Fruit fly (Drosophila melanogaster) whole organism, embryonic: ENCODE measurements around the gene Osi12.

Experiments used
- BEAF-32 ChIP-seq: fragments of 200-800 bp; sonication (Bioruptor generic); optimal IDR thresholded peaks from 3 replicates; lab custom pipeline; 2017; ENCODE audit warnings: missing biosample characterization, missing genetic modification characterization, mild to moderate bottlenecking, moderate library complexity, missing genetic modification reagents
- CG10979 ChIP-seq: fragments of 200-800 bp; sonication (Bioruptor generic); optimal IDR thresholded peaks from 2 replicates; lab custom pipeline; 2018; ENCODE audit warnings: missing biosample characterization, mild to moderate bottlenecking, missing genetic modification characterization, moderate library complexity
- CG11504 ChIP-seq: fragments of 200-800 bp; sonication (Bioruptor generic); optimal IDR thresholded peaks from 3 replicates; lab custom pipeline; 2019; ENCODE audit warnings: missing biosample characterization, mild to moderate bottlenecking, missing genetic modification characterization, moderate library complexity
- CG11723 ChIP-seq: fragments of 200-800 bp; sonication (Bioruptor generic); optimal IDR thresholded peaks from 2 replicates; lab custom pipeline; 2017; ENCODE audit warnings: missing biosample characterization, mild to moderate bottlenecking, missing genetic modification characterization
- CG12942 ChIP-seq: fragments of 200-800 bp; sonication (Bioruptor generic); optimal IDR thresholded peaks from 3 replicates; lab custom pipeline; 2016; ENCODE audit warnings: missing biosample characterization, missing genetic modification characterization
- CG15696 ChIP-seq: fragments of 200-800 bp; sonication (Bioruptor generic); optimal IDR thresholded peaks from 2 replicates; lab custom pipeline; 2019; ENCODE audit warnings: missing biosample characterization, mild to moderate bottlenecking, missing genetic modification characterization, moderate library complexity
- CG2129 ChIP-seq: fragments of 200-800 bp; sonication (Bioruptor generic); IDR thresholded peaks from 2 replicates; pipeline ENCODE4 v1.3.6; 2022; ENCODE audit warnings: missing biosample characterization, missing genetic modification characterization; ENCODE audit not compliant: partially characterized antibody
- CG2202 ChIP-seq: fragments of 200-800 bp; sonication (Bioruptor generic); optimal IDR thresholded peaks from 2 replicates; lab custom pipeline; 2018; ENCODE audit warnings: missing biosample characterization, mild to moderate bottlenecking, missing genetic modification characterization
- CG2712 ChIP-seq: fragments of 200-800 bp; optimal IDR thresholded peaks from 3 replicates; lab custom pipeline; 2019; ENCODE audit warnings: missing biosample characterization, mild to moderate bottlenecking, missing genetic modification characterization, moderate library complexity
- CG6175 ChIP-seq: fragments of 200-800 bp; sonication (Bioruptor generic); IDR thresholded peaks from 3 replicates; pipeline ENCODE4 v1.3.6; 2022; ENCODE audit warnings: missing biosample characterization, missing genetic modification characterization
- CG6254 ChIP-seq: fragments of 200-800 bp; sonication (Bioruptor generic); optimal IDR thresholded peaks from 3 replicates; lab custom pipeline; 2017; ENCODE audit warnings: mild to moderate bottlenecking, missing biosample characterization, missing genetic modification reagents, missing genetic modification characterization
- CG6654 ChIP-seq: fragments of 200-800 bp; sonication (Bioruptor generic); optimal IDR thresholded peaks from 2 replicates; lab custom pipeline; 2017; ENCODE audit warnings: missing biosample characterization, mild to moderate bottlenecking, missing genetic modification characterization
- CG9727 ChIP-seq: fragments of 200-800 bp; sonication (Bioruptor generic); optimal IDR thresholded peaks from 3 replicates; lab custom pipeline; 2017; ENCODE audit warnings: missing biosample characterization, mild to moderate bottlenecking, missing genetic modification characterization
- CHES-1-like ChIP-seq: fragments of 200-800 bp; sonication (Bioruptor generic); optimal IDR thresholded peaks from 2 replicates; lab custom pipeline; 2016; ENCODE audit warnings: missing biosample characterization, missing genetic modification characterization
- Dbx ChIP-seq: fragments of 200-800 bp; sonication (Bioruptor generic); IDR thresholded peaks from 3 replicates; pipeline ENCODE4 v1.3.6; 2022; ENCODE audit warnings: missing biosample characterization, missing genetic modification characterization
- Elba2 ChIP-seq: fragments of 200-800 bp; sonication (Bioruptor generic); optimal IDR thresholded peaks from 3 replicates; lab custom pipeline; 2016; ENCODE audit warnings: missing biosample characterization, missing genetic modification characterization
- Ets65A ChIP-seq: fragments of 200-800 bp; sonication (Bioruptor generic); peaks from one replicate; lab custom pipeline; 2016; ENCODE audit warnings: missing biosample characterization, missing genetic modification characterization
- Gsc ChIP-seq: fragments of 200-800 bp; sonication (Bioruptor generic); IDR thresholded peaks from 2 replicates; pipeline ENCODE4 v1.3.6; 2022; ENCODE audit warnings: missing biosample characterization, missing genetic modification characterization
- Hr51 ChIP-seq, 2 experiments: fragments of 200-800 bp; sonication (Bioruptor generic); optimal IDR thresholded peaks; 2 replicates in 1 of 2; 3 replicates in 1 of 2; lab custom pipeline; 2016 to 2018; ENCODE audit warnings: missing biosample characterization in 2 of 2, missing genetic modification characterization in 2 of 2, mild to moderate bottlenecking in 1 of 2, moderate library complexity in 1 of 2
- Meics ChIP-seq: fragments of 200-800 bp; sonication (Bioruptor generic); optimal IDR thresholded peaks from 2 replicates; lab custom pipeline; 2017; ENCODE audit warnings: missing biosample characterization, mild to moderate bottlenecking, missing genetic modification characterization
- Sry-δ ChIP-seq: fragments of 200-800 bp; sonication (Bioruptor generic); optimal IDR thresholded peaks from 2 replicates; lab custom pipeline; 2016; ENCODE audit warnings: missing biosample characterization, missing genetic modification characterization
- disco-r ChIP-seq: fragments of 200-800 bp; sonication (Bioruptor generic); optimal IDR thresholded peaks from 2 replicates; lab custom pipeline; 2016; ENCODE audit warnings: missing biosample characterization, missing genetic modification characterization
- gem ChIP-seq: fragments of 200-800 bp; sonication (Bioruptor generic); optimal IDR thresholded peaks from 2 replicates; lab custom pipeline; 2019; ENCODE audit warnings: missing biosample characterization, mild to moderate bottlenecking, missing genetic modification characterization, moderate library complexity
- jigr1 ChIP-seq: fragments of 200-800 bp; sonication (Bioruptor generic); IDR thresholded peaks from 3 replicates; pipeline ENCODE4 v1.3.6; 2022; ENCODE audit warnings: missing biosample characterization, missing genetic modification characterization
- lmd ChIP-seq: fragments of 200-800 bp; sonication (Bioruptor generic); IDR thresholded peaks from 2 replicates; pipeline ENCODE4 v1.3.6; 2022; ENCODE audit warnings: missing biosample characterization, missing genetic modification characterization
- lola ChIP-seq, 3 experiments: fragments of >200 bp in 2 of 3; fragments of 200-800 bp in 1 of 3; sonication (Bioruptor generic) in 1 of 3; optimal IDR thresholded peaks; 2 replicates each; lab custom pipeline; 2017 to 2019; ENCODE audit warnings: missing biosample characterization in 3 of 3, missing genetic modification characterization in 3 of 3, mild to moderate bottlenecking in 1 of 3, moderate library complexity in 1 of 3
- lov ChIP-seq, 2 experiments: fragments of 200-800 bp in 1 of 2; fragments of >200 bp in 1 of 2; sonication (Bioruptor generic) in 1 of 2; IDR thresholded peaks in 1 of 2; optimal IDR thresholded peaks in 1 of 2; 2 replicates in 1 of 2; 3 replicates in 1 of 2; pipeline versions ENCODE4 v1.3.6 to Lab custom; 2017 to 2022; ENCODE audit warnings: missing biosample characterization in 1 of 2, missing genetic modification characterization in 1 of 2
- mirr ChIP-seq: fragments of 200-800 bp; sonication (Bioruptor generic); optimal IDR thresholded peaks from 3 replicates; lab custom pipeline; 2018; ENCODE audit warnings: missing biosample characterization, mild to moderate bottlenecking, missing genetic modification characterization
- nom ChIP-seq: fragments of 200-800 bp; sonication (Bioruptor generic); optimal IDR thresholded peaks from 2 replicates; lab custom pipeline; 2017; ENCODE audit warnings: missing biosample characterization, missing genetic modification characterization, mild to moderate bottlenecking, moderate library complexity, missing genetic modification reagents
- onecut ChIP-seq: fragments of 200-800 bp; sonication (Bioruptor generic); IDR thresholded peaks from 2 replicates; pipeline ENCODE4 v1.3.6; 2022; ENCODE audit warnings: missing biosample characterization, missing genetic modification characterization
- p53 ChIP-seq: fragments of 200-800 bp; sonication (Bioruptor generic); optimal IDR thresholded peaks from 2 replicates; lab custom pipeline; 2016; ENCODE audit warnings: missing biosample characterization, missing genetic modification characterization
- wek ChIP-seq: fragments of 200-800 bp; sonication (Bioruptor generic); optimal IDR thresholded peaks from 3 replicates; lab custom pipeline; 2018; ENCODE audit warnings: missing biosample characterization, mild to moderate bottlenecking, missing genetic modification characterization, moderate library complexity
- zfh1 ChIP-seq: fragments of 200-800 bp; sonication (Bioruptor generic); IDR thresholded peaks from 3 replicates; pipeline ENCODE4 v1.3.6; 2022; ENCODE audit warnings: missing biosample characterization, missing genetic modification characterization

Osi12 gene

dm6 chr3R:6265890-6266289 lies 12.4 kb upstream of the Osi12 start, which contains the start of gene Osi10b:
Osi10b (plus strand) TSS chr3R:6266190.
- TF ChIP-seq CG11723 (no peak), Ets65A (GFP tag; lab: Kevin White, UChicago) (peak; percentile 6), CG9727 (no peak)

DNA sequence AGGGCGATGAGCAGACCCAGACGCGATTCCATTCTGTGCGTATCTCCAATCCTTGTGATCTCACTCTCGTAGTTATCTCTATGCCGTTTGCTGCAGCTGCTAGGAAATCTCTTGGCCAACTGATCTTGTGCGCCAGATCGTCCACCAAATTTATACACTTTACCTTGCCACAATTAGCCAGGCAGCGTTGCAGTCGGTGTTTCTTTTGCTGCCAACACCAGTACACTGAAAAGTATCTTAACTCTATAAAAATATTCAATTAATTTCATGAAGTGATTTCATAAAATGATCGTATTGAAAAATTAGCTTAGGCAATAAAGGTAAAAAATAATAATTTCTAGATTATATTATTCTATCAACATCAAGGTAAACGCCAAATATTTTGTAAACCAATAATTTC lies 9.7 kb upstream of the Osi12 start, which contains the start of gene Osi11:
Gene Osi11 (minus strand): TSS at position 101 of the 400 bp plus-strand sequence.
- TF ChIP-seq CG2712 (tag; lab: Kevin White, UChicago) (no peak), CG6654 (GFP tag; lab: Kevin White, UChicago) (no peak), BEAF-32 (GFP tag; lab: Kevin White, UChicago) (no peak), onecut (GFP tag; lab: Robert Waterston, UW) (no peak)

- TF ChIP-seq Ets65A (GFP tag; lab: Kevin White, UChicago) (peak; percentile 71), CG6254 (GFP tag; lab: Kevin White, UChicago) (no peak)
Observed at dm6 chr3R:6269986-6270385, 8.3 kb upstream of the Osi12 start.

- no peak for TF ChIP-seq Sry-δ (GFP tag; lab: Kevin White, UChicago)
- TF ChIP-seq nom = no peak
- no peak for TF ChIP-seq wek
- no peak for TF ChIP-seq CG11504
- no peak for TF ChIP-seq Dbx
- TF ChIP-seq lmd (GFP tag; lab: Robert Waterston, UW) = no peak
- no peak for TF ChIP-seq CG10979 (tag; lab: Kevin White, UChicago)
- TF ChIP-seq p53 = no peak
- no peak for TF ChIP-seq Meics (GFP tag; lab: Kevin White, UChicago)
- no peak for TF ChIP-seq mirr (GFP tag; lab: Kevin White, UChicago)
- TF ChIP-seq lov (optimal IDR thresholded peaks at IDR 0.05; lab: Kevin White, UChicago) = no peak
- no peak for TF ChIP-seq lov (GFP tag; IDR thresholded peaks at IDR 0.05; lab: Robert Waterston, UW)
- no peak for TF ChIP-seq Elba2 (GFP tag; lab: Kevin White, UChicago)
- TF ChIP-seq CG6175 (GFP tag; lab: Robert Waterston, UW) = no peak
- no peak for TF ChIP-seq CG2202 (tag; lab: Kevin White, UChicago)
- no peak for TF ChIP-seq CHES-1-like
- TF ChIP-seq lola (GFP tag; optimal IDR thresholded peaks at IDR 0.05; lab: Kevin White, UChicago) = no peak
- TF ChIP-seq gem (tag; lab: Kevin White, UChicago) = no peak
- TF ChIP-seq Gsc (GFP tag; lab: Robert Waterston, UW) = no peak
- TF ChIP-seq zfh1 (GFP tag; lab: Robert Waterston, UW) = no peak
Observed at dm6 chr3R:6285100-6285499, 6.8 kb downstream of the Osi12 start, which contains the start of gene CG15597. CG15597 (minus strand) TSS chr3R:6285200.

DNA sequence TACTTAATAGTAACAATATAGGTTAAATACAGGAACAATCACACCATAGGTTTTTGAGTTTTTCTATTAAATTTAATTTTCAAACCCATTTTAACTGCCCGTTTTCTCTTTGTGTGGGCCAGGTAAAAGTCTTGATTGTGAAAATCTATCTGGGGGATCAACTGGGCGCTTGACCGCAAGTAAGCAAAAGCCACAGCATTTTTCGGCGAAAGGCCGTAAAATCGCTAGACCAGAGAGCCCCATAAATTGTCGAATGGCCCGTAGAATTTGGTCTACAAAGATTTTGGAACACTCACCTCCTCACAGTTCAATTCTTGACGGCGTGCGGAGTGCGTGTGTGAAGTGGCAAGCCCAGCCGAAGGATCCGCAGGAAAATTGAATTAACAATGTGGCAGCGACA lies 9.1 kb downstream of the Osi12 start, which contains the start of gene CG15594:
Gene CG15594 (plus strand): TSS at position 301 of the 400 bp plus-strand sequence.
- TF ChIP-seq CG15696 (tag; lab: Kevin White, UChicago) = no peak
- TF ChIP-seq disco-r (GFP tag; lab: Kevin White, UChicago) = no peak
- peak in 1 of 2 experiments; percentile 10 for TF ChIP-seq Hr51 (GFP tag; optimal IDR thresholded peaks at IDR 0.05; lab: Kevin White, UChicago)
- no peak for TF ChIP-seq jigr1 (GFP tag; lab: Robert Waterston, UW)
- peak; percentile 9 for TF ChIP-seq gem (tag; lab: Kevin White, UChicago)
- peak; percentile 20 for TF ChIP-seq CG11504
- TF ChIP-seq CG2129 (GFP tag; lab: Robert Waterston, UW) = no peak
- no peak for TF ChIP-seq CG12942 (GFP tag; lab: Kevin White, UChicago)
- TF ChIP-seq, all 482 proteins: peak for 3
